Worm (Caenorhabditis elegans) whole organism, late embryonic: ENCODE results near the gene F52B11.5.

Source experiments
- C38D4.7 ChIP-seq: fragments of 200-800 bp; sonication (Bioruptor generic); optimal IDR thresholded peaks from 2 replicates; lab custom pipeline; 2018; ENCODE audit warnings: mild to moderate bottlenecking, missing genetic modification characterization, moderate library complexity, missing compliant biosample characterization
- K09A11.1 ChIP-seq: sonication (generic microtip); optimal IDR thresholded peaks from 2 replicates; lab custom pipeline; 2017; ENCODE audit warnings: antibody characterized with exemption, mild to moderate bottlenecking, missing genetic modification characterization, missing compliant biosample characterization; ENCODE audit not compliant: insufficient read depth
- Y22D7AL.16 ChIP-seq: sonication (generic microtip); optimal IDR thresholded peaks from 2 replicates; lab custom pipeline; 2016; ENCODE audit warnings: missing genetic modification characterization, missing compliant biosample characterization
- ama-1 ChIP-seq: fragments of 150-350 bp; optimal IDR thresholded peaks from 2 replicates; lab custom pipeline; 2014
- ceh-14 ChIP-seq: sonication (generic microtip); optimal IDR thresholded peaks from 2 replicates; lab custom pipeline; 2016; ENCODE audit warnings: missing genotype, missing genetic modification characterization, missing compliant biosample characterization
- ceh-18 ChIP-seq: sonication (generic microtip); optimal IDR thresholded peaks from 2 replicates; lab custom pipeline; 2016; ENCODE audit warnings: missing genetic modification characterization, missing compliant biosample characterization
- ceh-19 ChIP-seq: fragments of 200-800 bp; sonication (Bioruptor generic); optimal IDR thresholded peaks from 2 replicates; lab custom pipeline; 2018; ENCODE audit warnings: mild to moderate bottlenecking, missing genetic modification characterization, missing compliant biosample characterization
- ceh-30 ChIP-seq: fragments of 150-350 bp; optimal IDR thresholded peaks from 2 replicates; lab custom pipeline; 2014; ENCODE audit warnings: missing biosample characterization, missing genetic modification characterization
- ceh-48 ChIP-seq: sonication (generic microtip); optimal IDR thresholded peaks from 2 replicates; lab custom pipeline; 2016; ENCODE audit warnings: missing genetic modification characterization, inconsistent platforms, missing compliant biosample characterization
- ceh-6 ChIP-seq: fragments of 200-800 bp; sonication (Bioruptor generic); optimal IDR thresholded peaks from 2 replicates; lab custom pipeline; 2018; ENCODE audit warnings: mild to moderate bottlenecking, missing genetic modification characterization, missing compliant biosample characterization
- ceh-9 ChIP-seq: sonication (generic microtip); optimal IDR thresholded peaks from 2 replicates; lab custom pipeline; 2016; ENCODE audit warnings: mild to moderate bottlenecking, missing genetic modification characterization, inconsistent platforms, missing compliant biosample characterization
- dmd-4 ChIP-seq: sonication (generic microtip); optimal IDR thresholded peaks from 2 replicates; lab custom pipeline; 2016; ENCODE audit warnings: borderline replicate concordance, missing genetic modification characterization, missing compliant biosample characterization
- elt-2 ChIP-seq: sonication (generic microtip); optimal IDR thresholded peaks from 2 replicates; lab custom pipeline; 2016; ENCODE audit warnings: missing genetic modification reagents, missing genetic modification characterization, missing compliant biosample characterization
- elt-4 ChIP-seq: sonication (generic microtip); optimal IDR thresholded peaks from 2 replicates; lab custom pipeline; 2016; ENCODE audit warnings: missing genetic modification characterization, missing compliant biosample characterization
- eyg-1 ChIP-seq: sonication (generic microtip); optimal IDR thresholded peaks from 2 replicates; lab custom pipeline; 2016; ENCODE audit warnings: missing genotype, missing genetic modification characterization, missing compliant biosample characterization
- fax-1 ChIP-seq: sonication (generic microtip); optimal IDR thresholded peaks from 2 replicates; lab custom pipeline; 2016; ENCODE audit warnings: missing genotype, missing genetic modification characterization, missing compliant biosample characterization
- fkh-10 ChIP-seq: fragments of 150-350 bp; optimal IDR thresholded peaks from 2 replicates; lab custom pipeline; 2014; ENCODE audit warnings: missing biosample characterization, missing genetic modification reagents, missing genetic modification characterization
- hlh-13 ChIP-seq: fragments of 200-800 bp; sonication (Bioruptor generic); optimal IDR thresholded peaks from 2 replicates; lab custom pipeline; 2018; ENCODE audit warnings: mild to moderate bottlenecking, missing genetic modification characterization, missing compliant biosample characterization
- hlh-15 ChIP-seq: sonication (generic microtip); optimal IDR thresholded peaks from 2 replicates; lab custom pipeline; 2016; ENCODE audit warnings: missing genetic modification characterization, missing compliant biosample characterization
- lim-6 ChIP-seq: sonication (generic microtip); optimal IDR thresholded peaks from 2 replicates; lab custom pipeline; 2016; ENCODE audit warnings: missing genetic modification characterization, missing compliant biosample characterization
- lin-11 ChIP-seq: fragments of 200-800 bp; sonication (Bioruptor generic); optimal IDR thresholded peaks from 2 replicates; lab custom pipeline; 2018; ENCODE audit warnings: mild to moderate bottlenecking, missing genetic modification characterization, missing compliant biosample characterization
- madf-2 ChIP-seq: sonication (generic microtip); optimal IDR thresholded peaks from 2 replicates; lab custom pipeline; 2017; ENCODE audit warnings: missing genetic modification characterization, missing compliant biosample characterization
- nhr-232 ChIP-seq: sonication (generic microtip); optimal IDR thresholded peaks from 2 replicates; lab custom pipeline; 2016; ENCODE audit warnings: missing genetic modification characterization, missing compliant biosample characterization
- npax-4 ChIP-seq: sonication (generic microtip); optimal IDR thresholded peaks from 2 replicates; lab custom pipeline; 2016; ENCODE audit warnings: missing genetic modification characterization, missing compliant biosample characterization
- odd-2 ChIP-seq: sonication (generic microtip); optimal IDR thresholded peaks from 2 replicates; lab custom pipeline; 2017; ENCODE audit warnings: antibody characterized with exemption, mild to moderate bottlenecking, missing genetic modification characterization, missing compliant biosample characterization
- pag-3 ChIP-seq: sonication (generic microtip); optimal IDR thresholded peaks from 2 replicates; lab custom pipeline; 2016; ENCODE audit warnings: missing compliant biosample characterization, missing genetic modification characterization, borderline replicate concordance
- pha-2 ChIP-seq: sonication (generic microtip); optimal IDR thresholded peaks from 2 replicates; lab custom pipeline; 2017; ENCODE audit warnings: mild to moderate bottlenecking, missing genetic modification characterization, missing compliant biosample characterization
- sdc-2 ChIP-seq: sonication (generic microtip); optimal IDR thresholded peaks from 2 replicates; lab custom pipeline; 2016; ENCODE audit warnings: missing genotype, missing genetic modification characterization, missing compliant biosample characterization
- sox-2 ChIP-seq: fragments of 200-800 bp; sonication (Bioruptor generic); IDR thresholded peaks from 2 replicates; pipeline ENCODE4 v1.3.6; 2022; ENCODE audit warnings: missing genetic modification reagents, missing genetic modification characterization, missing compliant biosample characterization
- tbx-2 ChIP-seq: sonication (generic microtip); optimal IDR thresholded peaks from 2 replicates; lab custom pipeline; 2016; ENCODE audit warnings: missing genetic modification characterization, missing compliant biosample characterization
- ttx-3 ChIP-seq: sonication (generic microtip); optimal IDR thresholded peaks from 2 replicates; lab custom pipeline; 2016; ENCODE audit warnings: missing genetic modification reagents, missing genetic modification characterization, missing compliant biosample characterization
- unc-3 ChIP-seq, 2 experiments: fragments of 200-800 bp in 1 of 2; sonication (Bioruptor generic) in 1 of 2; sonication (generic microtip) in 1 of 2; conservative IDR thresholded peaks in 1 of 2; optimal IDR thresholded peaks in 1 of 2; 2 replicates each; pipeline versions ENCODE4 v1.3.6 to Lab custom; 2016 to 2022; ENCODE audit warnings: missing compliant biosample characterization in 2 of 2, missing genetic modification characterization in 2 of 2, missing genetic modification reagents in 1 of 2
- unc-42 ChIP-seq: sonication (generic microtip); optimal IDR thresholded peaks from 2 replicates; lab custom pipeline; 2016; ENCODE audit warnings: missing genotype, missing genetic modification characterization, missing compliant biosample characterization
- unc-86 ChIP-seq: sonication (generic microtip); optimal IDR thresholded peaks from 2 replicates; lab custom pipeline; 2016; ENCODE audit warnings: missing genetic modification characterization, missing compliant biosample characterization
- ztf-16 ChIP-seq: sonication (generic microtip); optimal IDR thresholded peaks from 2 replicates; lab custom pipeline; 2017; ENCODE audit warnings: missing genetic modification characterization, missing compliant biosample characterization

The F52B11.5 gene

DNA sequence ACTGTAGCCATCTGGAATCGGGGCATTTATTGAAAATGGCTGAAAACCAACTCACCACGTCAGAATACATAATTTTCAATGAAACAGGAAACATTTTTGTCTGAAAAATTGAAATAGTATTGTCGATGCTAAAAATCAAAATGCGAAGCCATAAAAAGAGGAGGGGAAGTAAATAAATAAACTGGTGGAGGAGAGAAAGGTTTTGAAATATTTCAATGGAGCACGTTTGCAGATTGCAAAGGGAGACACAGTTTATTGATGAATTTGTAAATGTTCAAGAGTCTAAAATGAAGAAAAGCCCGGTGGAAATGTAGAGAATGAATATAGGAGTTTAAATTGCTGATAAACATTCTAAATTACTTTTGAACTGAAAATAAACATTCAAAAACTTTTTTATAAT, at the start of gene F52B11.5:
TSS of gene F52B11.5 (minus strand) at position 178 of the 400 bp plus-strand sequence.
- TF ChIP-seq npax-4 (no peak), ceh-6 (GFP tag; lab: Kevin White, UChicago) (no peak), ceh-30 (tag; lab: Kevin White, UChicago) (no peak), sox-2 (GFP tag; lab: Robert Waterston, UW) (no peak), ceh-48 (tag; lab: Kevin White, UChicago) (no peak), lim-6 (tag; lab: Kevin White, UChicago) (no peak), lin-11 (no peak), ceh-18 (tag; lab: Kevin White, UChicago) (no peak), hlh-13 (GFP tag; lab: Kevin White, UChicago) (no peak), unc-3 (GFP tag; conservative IDR thresholded peaks at IDR 0.05; lab: Robert Waterston, UW) (no peak), unc-3 (tag; optimal IDR thresholded peaks at IDR 0.05; lab: Kevin White, UChicago) (no peak), sdc-2 (tag; lab: Kevin White, UChicago) (no peak), Y22D7AL.16 (tag; lab: Kevin White, UChicago) (no peak), madf-2 (tag; lab: Kevin White, UChicago) (no peak), hlh-15 (tag; lab: Kevin White, UChicago) (no peak), unc-42 (tag; lab: Kevin White, UChicago) (no peak), pha-2 (tag; lab: Kevin White, UChicago) (no peak)

DNA sequence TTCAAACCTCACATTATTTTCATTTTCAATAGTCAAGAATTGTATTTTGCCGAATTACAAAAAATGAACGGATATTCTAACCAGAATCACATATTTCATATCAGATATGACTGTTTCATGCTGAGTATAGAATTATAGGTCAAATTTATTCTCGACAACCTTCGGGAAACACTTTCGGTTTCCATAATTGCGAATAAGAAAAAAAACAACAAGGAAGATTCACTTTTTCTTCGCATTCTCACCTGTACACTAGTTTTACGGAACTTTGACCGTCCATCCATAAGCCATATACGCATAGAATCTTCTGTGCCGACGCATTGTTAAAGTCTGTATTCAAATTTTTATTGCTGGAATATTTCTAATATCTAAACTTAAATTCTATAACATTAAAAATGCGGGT, 42.6 kb upstream of the F52B11.5 start, which contains the start of gene oac-37:
TSS of gene oac-37 (plus strand) at position 301 of the 400 bp plus-strand sequence.
- TF ChIP-seq fax-1 (tag; lab: Kevin White, UChicago) (no peak), eyg-1 (tag; lab: Kevin White, UChicago) (no peak), ztf-16 (no peak), elt-2 (tag; lab: Kevin White, UChicago) (no peak), elt-4 (tag; lab: Kevin White, UChicago) (no peak), ttx-3 (tag; lab: Kevin White, UChicago) (no peak), madf-2 (tag; lab: Kevin White, UChicago) (no peak)

DNA sequence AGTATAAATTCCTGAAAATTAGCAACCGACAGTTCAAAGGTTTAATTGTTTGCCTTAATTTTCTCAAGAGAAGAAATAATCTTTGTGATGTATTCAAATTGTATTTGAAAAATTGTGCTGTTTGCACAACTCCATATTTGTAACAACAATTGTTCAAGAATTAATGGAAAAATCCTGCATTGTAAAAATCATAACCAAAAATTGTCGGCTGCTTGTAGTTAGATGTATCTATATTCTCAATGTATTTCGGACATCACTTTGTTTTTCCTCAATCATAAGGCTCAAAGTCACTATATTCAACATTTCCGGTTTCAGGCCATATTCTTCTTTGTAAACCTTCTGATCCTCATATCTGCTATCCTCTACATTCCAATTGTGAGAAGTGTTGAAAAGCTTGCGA, 40.0 kb upstream of the F52B11.5 start:
- no peak for TF ChIP-seq npax-4
- TF ChIP-seq hlh-13 (GFP tag; lab: Kevin White, UChicago), result no peak
- TF ChIP-seq dmd-4, result no peak
- no peak for TF ChIP-seq pag-3 (tag; lab: Kevin White, UChicago)
- TF ChIP-seq madf-2 (tag; lab: Kevin White, UChicago), result no peak
- no peak for TF ChIP-seq ceh-6 (GFP tag; lab: Kevin White, UChicago)
- TF ChIP-seq C38D4.7 (GFP tag; lab: Kevin White, UChicago), result no peak
- no peak for TF ChIP-seq ama-1 (lab: Kevin White, UChicago)
- TF ChIP-seq odd-2 (tag; lab: Kevin White, UChicago), result no peak
- no peak for TF ChIP-seq ceh-30 (tag; lab: Kevin White, UChicago)
- TF ChIP-seq nhr-232, result no peak
- no peak for TF ChIP-seq ceh-14
- no peak for TF ChIP-seq ceh-19 (GFP tag; lab: Kevin White, UChicago)
- TF ChIP-seq sox-2 (GFP tag; lab: Robert Waterston, UW), result no peak
- TF ChIP-seq ceh-9, result no peak
- no peak for TF ChIP-seq unc-86 (tag; lab: Kevin White, UChicago)
- no peak for TF ChIP-seq elt-4 (tag; lab: Kevin White, UChicago)

DNA sequence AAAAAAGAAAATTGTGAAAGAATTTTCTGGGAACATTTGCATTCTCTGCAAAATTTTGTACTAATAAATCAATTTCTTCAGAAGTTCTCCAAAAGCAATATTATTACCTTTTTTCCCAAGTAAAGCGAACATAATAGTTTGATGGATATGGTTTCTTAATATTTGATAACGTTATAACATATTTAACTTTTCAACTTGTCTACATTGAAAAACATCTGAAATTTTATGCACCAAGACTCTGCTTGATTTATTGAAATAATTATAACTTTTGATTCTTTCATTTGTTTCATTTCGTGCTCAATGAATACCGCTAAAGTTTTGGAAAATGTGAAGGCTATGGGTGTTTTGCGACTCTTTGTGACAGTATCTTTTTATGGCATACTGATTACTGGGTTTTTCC, 34.0 kb upstream of the F52B11.5 start, which contains the start of gene srz-31:
TSS of gene srz-31 (plus strand) at position 301 of the 400 bp plus-strand sequence.
- TF ChIP-seq tbx-2 (no peak), K09A11.1 (no peak), fkh-10 (GFP tag; lab: Kevin White, UChicago) (no peak), ama-1 (lab: Kevin White, UChicago) (no peak)
